Fruit fly (Drosophila melanogaster) whole organism, prepupa: ENCODE measurements around the gene CG15894.

ENCODE experiments used
- Blimp-1 ChIP-seq: fragments of 200-800 bp; sonication (Bioruptor generic); optimal IDR thresholded peaks from 3 replicates; lab custom pipeline; 2017; ENCODE audit warnings: missing biosample characterization, missing genetic modification characterization, mild to moderate bottlenecking, moderate library complexity, missing genetic modification reagents
- CG10631 ChIP-seq: fragments of 200-800 bp; sonication (Bioruptor generic); optimal IDR thresholded peaks from 2 replicates; lab custom pipeline; 2016; ENCODE audit warnings: missing biosample characterization, missing genetic modification characterization
- CG11294 ChIP-seq: fragments of 200-800 bp; sonication (Bioruptor generic); IDR thresholded peaks from 2 replicates; pipeline ENCODE4 v1.3.6; 2022; ENCODE audit warnings: missing biosample characterization, missing genetic modification characterization
- CG11762 ChIP-seq: fragments of 200-800 bp; sonication (Bioruptor generic); optimal IDR thresholded peaks from 3 replicates; lab custom pipeline; 2016; ENCODE audit warnings: missing biosample characterization, missing genetic modification characterization; ENCODE audit not compliant: insufficient read depth
- CG11902 ChIP-seq: fragments of 200-800 bp; sonication (Bioruptor generic); optimal IDR thresholded peaks from 3 replicates; lab custom pipeline; 2016; ENCODE audit warnings: missing biosample characterization, missing genetic modification characterization
- CG15336 ChIP-seq: fragments of 200-800 bp; sonication (Bioruptor generic); IDR thresholded peaks from 2 replicates; pipeline ENCODE4 v1.3.6; 2022; ENCODE audit warnings: missing biosample characterization, missing genetic modification characterization
- CG1621 ChIP-seq: fragments of 200-800 bp; sonication (Bioruptor generic); optimal IDR thresholded peaks from 3 replicates; lab custom pipeline; 2018; ENCODE audit warnings: missing biosample characterization, mild to moderate bottlenecking, missing genetic modification characterization
- CG16779 ChIP-seq: fragments of 200-800 bp; sonication (Bioruptor generic); optimal IDR thresholded peaks from 3 replicates; lab custom pipeline; 2017; ENCODE audit warnings: missing biosample characterization, mild to moderate bottlenecking, missing genetic modification characterization
- CG3032 ChIP-seq: fragments of 200-800 bp; optimal IDR thresholded peaks from 2 replicates; lab custom pipeline; 2019; ENCODE audit warnings: missing biosample characterization, mild to moderate bottlenecking, missing genetic modification characterization, moderate library complexity
- CG34406 ChIP-seq: fragments of 200-800 bp; sonication (Bioruptor generic); optimal IDR thresholded peaks from 3 replicates; lab custom pipeline; 2016; ENCODE audit warnings: missing biosample characterization, missing genetic modification characterization
- CG3919 ChIP-seq: fragments of 200-800 bp; sonication (Bioruptor generic); optimal IDR thresholded peaks from 3 replicates; lab custom pipeline; 2016; ENCODE audit warnings: missing biosample characterization, missing genetic modification characterization
- CG4318 ChIP-seq: fragments of 200-800 bp; sonication (Bioruptor generic); optimal IDR thresholded peaks from 3 replicates; lab custom pipeline; 2017; ENCODE audit warnings: missing biosample characterization, mild to moderate bottlenecking, missing genetic modification characterization
- CG6163 ChIP-seq: fragments of 200-800 bp; sonication (Bioruptor generic); IDR thresholded peaks from 3 replicates; pipeline ENCODE4 v1.3.6; 2022; ENCODE audit warnings: missing biosample characterization, missing genetic modification characterization
- CG6276 ChIP-seq: fragments of 200-800 bp; sonication (Bioruptor generic); optimal IDR thresholded peaks from 2 replicates; lab custom pipeline; 2017; ENCODE audit warnings: missing biosample characterization, mild to moderate bottlenecking, missing genetic modification characterization
- CG6792 ChIP-seq: fragments of 200-800 bp; sonication (Bioruptor generic); optimal IDR thresholded peaks from 3 replicates; lab custom pipeline; 2016; ENCODE audit warnings: missing biosample characterization, missing genetic modification characterization
- CG6808 ChIP-seq: fragments of 200-800 bp; sonication (Bioruptor generic); optimal IDR thresholded peaks from 3 replicates; lab custom pipeline; 2017; ENCODE audit warnings: missing biosample characterization, missing genetic modification characterization, mild to moderate bottlenecking, moderate library complexity, missing genetic modification reagents
- CG8119 ChIP-seq: fragments of 200-800 bp; sonication (Bioruptor generic); IDR thresholded peaks from 3 replicates; pipeline ENCODE4 v1.3.6; 2022; ENCODE audit warnings: missing biosample characterization, missing genetic modification characterization
- CG8632 ChIP-seq: fragments of 200-800 bp; sonication (Bioruptor generic); optimal IDR thresholded peaks from 3 replicates; lab custom pipeline; 2016; ENCODE audit warnings: missing biosample characterization, missing genetic modification characterization
- CG9139 ChIP-seq: fragments of 200-800 bp; sonication (Bioruptor generic); optimal IDR thresholded peaks from 3 replicates; lab custom pipeline; 2017; ENCODE audit warnings: missing biosample characterization, mild to moderate bottlenecking, missing genetic modification characterization
- Eip75B ChIP-seq: fragments of 200-800 bp; sonication (Bioruptor generic); optimal IDR thresholded peaks from 3 replicates; lab custom pipeline; 2016; ENCODE audit warnings: missing biosample characterization, missing genetic modification characterization
- Eip78C ChIP-seq: fragments of 200-800 bp; sonication (Bioruptor generic); peaks from one replicate; lab custom pipeline; 2016; ENCODE audit warnings: missing biosample characterization, missing genetic modification characterization
- Ets21C ChIP-seq: fragments of 200-800 bp; sonication (Bioruptor generic); optimal IDR thresholded peaks from 3 replicates; lab custom pipeline; 2016; ENCODE audit warnings: missing biosample characterization, missing genetic modification characterization
- Ets96B ChIP-seq: fragments of 200-800 bp; optimal IDR thresholded peaks from 2 replicates; lab custom pipeline; 2019; ENCODE audit warnings: missing biosample characterization, mild to moderate bottlenecking, missing genetic modification characterization, moderate library complexity
- Gug ChIP-seq: fragments of 200-800 bp; sonication (Bioruptor generic); IDR thresholded peaks from 2 replicates; pipeline ENCODE4 v1.3.6; 2022; ENCODE audit warnings: missing biosample characterization, missing genetic modification characterization
- Hr38 ChIP-seq: sonication (Bioruptor generic); optimal IDR thresholded peaks from 2 replicates; lab custom pipeline; 2016; ENCODE audit warnings: missing biosample characterization, missing genetic modification characterization
- Hr39 ChIP-seq: fragments of 200-800 bp; sonication (Bioruptor generic); optimal IDR thresholded peaks from 2 replicates; lab custom pipeline; 2016; ENCODE audit warnings: missing biosample characterization, missing genetic modification characterization
- Hr4 ChIP-seq: fragments of 200-800 bp; sonication (Bioruptor generic); optimal IDR thresholded peaks from 3 replicates; lab custom pipeline; 2016; ENCODE audit warnings: missing biosample characterization, missing genetic modification characterization
- Met ChIP-seq: fragments of 200-800 bp; sonication (Bioruptor generic); optimal IDR thresholded peaks from 3 replicates; lab custom pipeline; 2016; ENCODE audit warnings: missing biosample characterization, missing genetic modification characterization
- OdsH ChIP-seq: fragments of 200-800 bp; sonication (Bioruptor generic); optimal IDR thresholded peaks from 3 replicates; lab custom pipeline; 2016; ENCODE audit warnings: missing biosample characterization, missing genetic modification characterization
- Sox14 ChIP-seq: fragments of 200-800 bp; sonication (Bioruptor generic); optimal IDR thresholded peaks from 3 replicates; lab custom pipeline; 2016; ENCODE audit warnings: missing biosample characterization, missing genetic modification characterization
- achi ChIP-seq: fragments of 200-800 bp; sonication (Bioruptor generic); optimal IDR thresholded peaks from 3 replicates; lab custom pipeline; 2016; ENCODE audit warnings: missing biosample characterization, missing genetic modification characterization
- acj6 ChIP-seq: fragments of 200-800 bp; sonication (Bioruptor generic); optimal IDR thresholded peaks from 3 replicates; lab custom pipeline; 2016; ENCODE audit warnings: missing biosample characterization, missing genetic modification characterization
- cyc ChIP-seq: fragments of 200-800 bp; sonication (Bioruptor generic); optimal IDR thresholded peaks from 3 replicates; lab custom pipeline; 2016; ENCODE audit warnings: missing biosample characterization, missing genetic modification characterization
- dac ChIP-seq: fragments of 200-800 bp; sonication (Bioruptor generic); optimal IDR thresholded peaks from 2 replicates; lab custom pipeline; 2017; ENCODE audit warnings: missing biosample characterization, mild to moderate bottlenecking, missing genetic modification characterization
- dsx ChIP-seq: fragments of 200-800 bp; optimal IDR thresholded peaks from 3 replicates; lab custom pipeline; 2019; ENCODE audit warnings: missing biosample characterization, mild to moderate bottlenecking, missing genetic modification characterization, moderate library complexity; ENCODE audit not compliant: poor library complexity, severe bottlenecking
- esn ChIP-seq: fragments of 200-800 bp; sonication (Bioruptor generic); optimal IDR thresholded peaks from 2 replicates; lab custom pipeline; 2016; ENCODE audit warnings: missing biosample characterization, mild to moderate bottlenecking, missing genetic modification characterization, moderate library complexity
- fd85E ChIP-seq: fragments of 200-800 bp; sonication (Bioruptor generic); optimal IDR thresholded peaks from 3 replicates; lab custom pipeline; 2016; ENCODE audit warnings: missing biosample characterization, missing genetic modification characterization
- lz ChIP-seq: fragments of 200-800 bp; sonication (Bioruptor generic); optimal IDR thresholded peaks from 3 replicates; lab custom pipeline; 2016; ENCODE audit warnings: missing biosample characterization, missing genetic modification characterization
- net ChIP-seq: fragments of 200-800 bp; sonication (Bioruptor generic); optimal IDR thresholded peaks from 3 replicates; lab custom pipeline; 2016; ENCODE audit warnings: missing biosample characterization, missing genetic modification characterization
- ss ChIP-seq, 2 experiments: fragments of 200-800 bp; sonication (Bioruptor generic); optimal IDR thresholded peaks; 2 replicates in 1 of 2; 3 replicates in 1 of 2; lab custom pipeline; 2017 to 2018; ENCODE audit warnings: mild to moderate bottlenecking in 2 of 2, missing biosample characterization in 2 of 2, missing genetic modification characterization in 2 of 2, moderate library complexity in 1 of 2
- vri ChIP-seq: fragments of 200-800 bp; sonication (Bioruptor generic); optimal IDR thresholded peaks from 3 replicates; lab custom pipeline; 2016; ENCODE audit warnings: missing biosample characterization, mild to moderate bottlenecking, missing genetic modification characterization

CG15894 gene

dm6 chrX:6265456-6265877 is 43.5 kb upstream of the CG15894 start (continued):
- TF ChIP-seq CG3032, result peak; percentile 80
- TF ChIP-seq CG16779 (tag; lab: Kevin White, UChicago), result peak; percentile 89
- peak; percentile 64 to 78 for TF ChIP-seq ss (GFP tag; optimal IDR thresholded peaks at IDR 0.05; lab: Kevin White, UChicago)
- TF ChIP-seq CG15336, result peak; percentile 96
- peak; percentile 97 for TF ChIP-seq Hr4
- peak; percentile 82 for TF ChIP-seq vri (GFP tag; lab: Kevin White, UChicago)
- peak; percentile 44 for TF ChIP-seq Blimp-1 (GFP tag; lab: Kevin White, UChicago)
- peak; percentile 92 for TF ChIP-seq CG10631 (GFP tag; lab: Kevin White, UChicago)
- TF ChIP-seq Sox14 (GFP tag; lab: Kevin White, UChicago), result peak; percentile 92
- peak; percentile 95 for TF ChIP-seq OdsH (GFP tag; lab: Kevin White, UChicago)
- peak; percentile 97 for TF ChIP-seq dac (GFP tag; lab: Kevin White, UChicago)
- TF ChIP-seq CG6808, result peak; percentile 83
- TF ChIP-seq Met, result peak; percentile 91
- TF ChIP-seq achi (GFP tag; lab: Kevin White, UChicago), result peak; percentile 94
- TF ChIP-seq cyc, result peak; percentile 85
- peak; percentile 86 for TF ChIP-seq CG1621
- TF ChIP-seq fd85E (GFP tag; lab: Kevin White, UChicago), result peak; percentile 71
- peak; percentile 94 for TF ChIP-seq CG6276
- TF ChIP-seq Ets96B, result peak; percentile 78
- peak; percentile 98 for TF ChIP-seq Eip78C (GFP tag; lab: Kevin White, UChicago)
- peak; percentile 91 for TF ChIP-seq Hr39 (GFP tag; lab: Kevin White, UChicago)
- peak; percentile 93 for TF ChIP-seq esn (GFP tag; lab: Kevin White, UChicago)
- TF ChIP-seq CG11762, result peak; percentile 92
- TF ChIP-seq Ets21C (GFP tag; lab: Kevin White, UChicago), result peak; percentile 84
- peak; percentile 90 for TF ChIP-seq acj6 (GFP tag; lab: Kevin White, UChicago)
- TF ChIP-seq CG8119 (GFP tag; lab: Robert Waterston, UW), result peak; percentile 97
- peak; percentile 90 for TF ChIP-seq CG11294 (GFP tag; lab: Robert Waterston, UW)
- peak; percentile 94 for TF ChIP-seq CG8632
- TF ChIP-seq net, result peak; percentile 96
- peak; percentile 87 for TF ChIP-seq CG11902
- peak; percentile 91 for TF ChIP-seq CG6163
- peak; percentile 64 for TF ChIP-seq Hr38 (GFP tag; lab: Kevin White, UChicago)
- peak; percentile 73 for TF ChIP-seq CG9139 (GFP tag; lab: Kevin White, UChicago)
- TF ChIP-seq CG34406 (GFP tag; lab: Kevin White, UChicago), result peak; percentile 93
- TF ChIP-seq Eip75B, result peak; percentile 94
- peak; percentile 93 for TF ChIP-seq CG3919 (GFP tag; lab: Kevin White, UChicago)
- TF ChIP-seq, all 60 proteins: peak for 60

- TF ChIP-seq cyc (no peak), Gug (GFP tag; lab: Robert Waterston, UW) (no peak), CG3032 (no peak), CG34406 (GFP tag; lab: Kevin White, UChicago) (no peak), OdsH (GFP tag; lab: Kevin White, UChicago) (no peak), dsx (GFP tag; lab: Kevin White, UChicago) (no peak), CG8632 (no peak), vri (GFP tag; lab: Kevin White, UChicago) (no peak), CG4318 (GFP tag; lab: Kevin White, UChicago) (no peak), dac (GFP tag; lab: Kevin White, UChicago) (no peak), CG6792 (no peak), CG10631 (GFP tag; lab: Kevin White, UChicago) (no peak), lz (no peak)
Measured at dm6 chrX:6266092-6266491, 42.9 kb upstream of the CG15894 start.
